Worm (Caenorhabditis elegans) whole organism, mixed stage, embryonic: ENCODE data around the gene srw-42.
"Not testable (repeated sequence)": the region's sequence is repeated elsewhere in the genome, so short reads cannot be mapped to it uniquely, and the experiment has no call there.

Experiments used
- M03D4.4 ChIP-seq: sonication (generic microtip); optimal IDR thresholded peaks from 2 replicates; lab custom pipeline; 2017; ENCODE audit warnings: mild to moderate bottlenecking, missing genetic modification characterization, missing compliant biosample characterization
- bed-3 ChIP-seq: fragments of 200-800 bp; sonication (Bioruptor generic); optimal IDR thresholded peaks from 3 replicates; lab custom pipeline; 2018; ENCODE audit warnings: mild to moderate bottlenecking, missing genetic modification characterization, moderate library complexity, missing compliant biosample characterization
- blmp-1 ChIP-seq: fragments of 150-350 bp; optimal IDR thresholded peaks from 2 replicates; lab custom pipeline; 2014; ENCODE audit warnings: missing biosample characterization, missing genetic modification characterization
- ceh-83 ChIP-seq: fragments of 200-800 bp; sonication (Bioruptor generic); optimal IDR thresholded peaks from 2 replicates; lab custom pipeline; 2018; ENCODE audit warnings: mild to moderate bottlenecking, missing genetic modification characterization, missing compliant biosample characterization
- ces-1 ChIP-seq: fragments of 150-350 bp; optimal IDR thresholded peaks from 2 replicates; lab custom pipeline; 2014; ENCODE audit warnings: missing biosample characterization, missing genetic modification reagents, missing genetic modification characterization
- cnd-1 ChIP-seq: fragments of 200-800 bp; sonication (Bioruptor generic); optimal IDR thresholded peaks from 2 replicates; lab custom pipeline; 2018; ENCODE audit warnings: mild to moderate bottlenecking, missing genetic modification characterization, missing compliant biosample characterization
- drap-1 ChIP-seq: fragments of 200-800 bp; sonication (Bioruptor generic); optimal IDR thresholded peaks from 3 replicates; lab custom pipeline; 2018; ENCODE audit warnings: mild to moderate bottlenecking, missing genetic modification characterization, missing compliant biosample characterization
- elt-1 ChIP-seq: sonication (generic microtip); optimal IDR thresholded peaks from 2 replicates; lab custom pipeline; 2017; ENCODE audit warnings: missing genetic modification characterization, mild to moderate bottlenecking, missing compliant biosample characterization, antibody characterized with exemption, moderate library complexity, borderline replicate concordance; ENCODE audit not compliant: insufficient read depth
- elt-3 ChIP-seq: fragments of 150-350 bp; optimal IDR thresholded peaks from 2 replicates; lab custom pipeline; 2014; ENCODE audit warnings: missing biosample characterization, missing genetic modification characterization
- flh-1 ChIP-seq: fragments of 200-800 bp; sonication (Bioruptor generic); optimal IDR thresholded peaks from 2 replicates; lab custom pipeline; 2018; ENCODE audit warnings: mild to moderate bottlenecking, missing genetic modification characterization, moderate library complexity, missing compliant biosample characterization
- ham-2 ChIP-seq: fragments of 200-800 bp; sonication (Bioruptor generic); optimal IDR thresholded peaks from 2 replicates; lab custom pipeline; 2018; ENCODE audit warnings: mild to moderate bottlenecking, missing genetic modification characterization, missing compliant biosample characterization
- hlh-1 ChIP-seq: fragments of 150-350 bp; optimal IDR thresholded peaks from 2 replicates; lab custom pipeline; 2014; ENCODE audit warnings: missing biosample characterization, missing genetic modification reagents, missing genetic modification characterization
- lin-13 ChIP-seq: fragments of 150-350 bp; optimal IDR thresholded peaks from 2 replicates; lab custom pipeline; 2014; ENCODE audit warnings: missing biosample characterization, missing genetic modification characterization
- lin-32 ChIP-seq: fragments of 200-800 bp; sonication (Bioruptor generic); optimal IDR thresholded peaks from 2 replicates; lab custom pipeline; 2018; ENCODE audit warnings: mild to moderate bottlenecking, missing genetic modification characterization, missing compliant biosample characterization
- lsy-2 ChIP-seq: fragments of 150-350 bp; optimal IDR thresholded peaks from 2 replicates; lab custom pipeline; 2014; ENCODE audit warnings: missing biosample characterization, missing genetic modification characterization
- mep-1 ChIP-seq: fragments of 150-350 bp; optimal IDR thresholded peaks from 2 replicates; lab custom pipeline; 2017; ENCODE audit warnings: missing biosample characterization, missing genetic modification reagents, missing genetic modification characterization, inconsistent platforms
- mls-2 ChIP-seq: sonication (generic microtip); optimal IDR thresholded peaks from 2 replicates; lab custom pipeline; 2016; ENCODE audit warnings: mild to moderate bottlenecking, missing genetic modification characterization, moderate library complexity, missing compliant biosample characterization
- nhr-12 ChIP-seq: fragments of 150-350 bp; optimal IDR thresholded peaks from 2 replicates; lab custom pipeline; 2014; ENCODE audit warnings: missing biosample characterization, missing genetic modification characterization
- nhr-2 ChIP-seq: fragments of 150-350 bp; optimal IDR thresholded peaks from 2 replicates; lab custom pipeline; 2014; ENCODE audit warnings: missing biosample characterization, missing genetic modification characterization
- nhr-237 ChIP-seq: fragments of 150-350 bp; optimal IDR thresholded peaks from 2 replicates; lab custom pipeline; 2014; ENCODE audit warnings: missing biosample characterization, missing genetic modification characterization
- nhr-28 ChIP-seq: fragments of 150-350 bp; optimal IDR thresholded peaks from 2 replicates; lab custom pipeline; 2014; ENCODE audit warnings: missing biosample characterization, missing genetic modification characterization
- nhr-76 ChIP-seq: sonication (generic microtip); optimal IDR thresholded peaks from 2 replicates; lab custom pipeline; 2017; ENCODE audit warnings: missing biosample characterization, missing genetic modification characterization
- pha-4 ChIP-seq: fragments of 150-350 bp; optimal IDR thresholded peaks from 2 replicates; lab custom pipeline; 2018; ENCODE audit warnings: missing biosample characterization, missing genetic modification reagents, missing genetic modification characterization
- sem-2 ChIP-seq: fragments of 200-800 bp; sonication (Bioruptor generic); optimal IDR thresholded peaks from 2 replicates; lab custom pipeline; 2018; ENCODE audit warnings: mild to moderate bottlenecking, missing genetic modification characterization, missing compliant biosample characterization
- tbx-8 ChIP-seq: fragments of 200-800 bp; sonication (Bioruptor generic); optimal IDR thresholded peaks from 2 replicates; lab custom pipeline; 2018; ENCODE audit warnings: mild to moderate bottlenecking, missing genetic modification characterization, moderate library complexity, missing compliant biosample characterization
- unc-62 ChIP-seq: fragments of 150-350 bp; optimal IDR thresholded peaks from 2 replicates; lab custom pipeline; 2014; ENCODE audit warnings: missing biosample characterization, missing genetic modification reagents, missing genetic modification characterization
- ztf-11 ChIP-seq: fragments of 150-350 bp; optimal IDR thresholded peaks from 2 replicates; lab custom pipeline; 2014; ENCODE audit warnings: missing biosample characterization, missing genetic modification characterization

Gene srw-42

DNA sequence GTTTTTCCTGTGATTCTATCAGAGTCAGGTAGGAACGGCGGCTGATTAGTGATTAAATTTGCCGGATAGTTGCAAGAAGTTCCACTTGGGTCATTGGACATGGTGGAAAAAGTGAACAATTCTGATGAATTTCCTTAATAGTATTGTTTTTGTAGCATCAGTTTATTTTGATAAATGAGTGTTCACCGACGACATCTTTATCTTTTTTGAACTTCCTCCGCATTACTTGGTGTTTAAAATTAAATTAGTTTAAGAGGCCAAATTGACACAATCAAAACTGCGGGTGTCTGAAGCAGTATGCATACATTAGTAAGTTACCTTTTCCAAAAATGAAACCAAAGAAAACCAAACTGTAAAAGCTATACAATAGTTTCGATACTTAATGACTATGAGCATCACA lies 44.4 kb downstream of the srw-42 start, which contains the start of gene W06G6.11:
Gene W06G6.11 (minus strand): TSS at position 101 of the 400 bp plus-strand sequence.
- TF ChIP-seq tbx-8 (GFP tag; lab: Kevin White, UChicago); M03D4.4 (tag; lab: Kevin White, UChicago); elt-1 (tag; lab: Kevin White, UChicago): not testable (repeated sequence)

DNA sequence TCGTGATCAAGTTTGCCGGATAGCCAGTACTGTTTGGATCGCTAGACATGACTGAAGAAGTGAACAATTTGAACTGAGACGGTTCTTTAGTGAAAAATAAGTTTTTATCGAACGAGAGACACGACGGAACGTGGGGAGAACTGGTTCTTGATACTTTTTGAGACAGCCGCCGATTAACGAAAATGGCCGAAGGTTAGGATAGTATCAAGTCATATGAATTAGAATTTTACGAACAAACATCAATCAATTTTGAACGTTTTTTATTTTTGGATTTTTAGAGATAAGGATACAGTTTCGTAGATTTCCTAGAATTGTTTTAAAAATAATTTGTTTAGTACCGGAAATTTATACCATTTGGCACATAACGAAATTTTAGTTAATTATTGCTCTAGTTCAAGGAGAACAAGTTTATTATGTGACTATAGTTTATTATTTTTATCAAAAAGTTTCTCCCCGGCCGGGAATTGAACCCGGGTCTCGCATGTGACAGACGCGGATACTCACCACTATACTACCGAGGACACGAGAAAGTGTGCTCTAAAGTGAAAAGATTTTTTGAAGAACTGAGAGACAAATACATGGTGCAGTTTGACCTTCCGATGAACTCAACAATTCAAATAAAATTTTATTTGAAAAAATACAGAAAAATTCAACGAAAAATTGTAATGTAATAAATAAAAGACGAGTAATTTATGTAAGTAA lies 45.2 kb downstream of the srw-42 start, which contains the start of gene W06G6.20:
Gene W06G6.20 (minus strand): TSS at position 51 of the 702 bp plus-strand sequence.
- TF ChIP-seq ham-2 (GFP tag; lab: Kevin White, UChicago) (no peak), mep-1 (tag; lab: Kevin White, UChicago) (no peak), bed-3 (GFP tag; lab: Kevin White, UChicago) (no peak)

DNA sequence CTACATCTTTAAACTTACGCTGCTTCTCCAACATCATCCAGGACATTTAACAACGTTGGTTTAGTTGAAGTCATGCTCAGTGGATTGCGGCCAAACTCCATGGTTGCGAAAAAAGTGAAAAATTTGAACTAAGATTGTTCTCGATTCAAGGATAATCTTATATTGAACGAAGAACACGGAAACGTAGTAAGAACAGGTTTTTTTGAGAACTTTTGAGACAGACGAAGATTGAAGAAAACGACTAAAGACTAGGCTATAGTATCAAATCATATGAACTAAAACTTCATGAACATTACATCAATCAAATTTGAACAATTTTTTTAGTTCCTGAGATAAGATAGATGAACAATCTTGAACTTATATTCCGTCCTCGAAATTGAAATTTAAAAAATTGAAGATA lies 46.5 kb downstream of the srw-42 start, which contains the start of gene W06G6.10:
Gene W06G6.10 (minus strand): TSS at position 101 of the 400 bp plus-strand sequence.
- no peak for TF ChIP-seq ces-1 (GFP tag; lab: Kevin White, UChicago)
- no peak for TF ChIP-seq pha-4
- no peak for TF ChIP-seq blmp-1 (tag; lab: Kevin White, UChicago)
- no peak for TF ChIP-seq cnd-1 (tag; lab: Kevin White, UChicago)

DNA sequence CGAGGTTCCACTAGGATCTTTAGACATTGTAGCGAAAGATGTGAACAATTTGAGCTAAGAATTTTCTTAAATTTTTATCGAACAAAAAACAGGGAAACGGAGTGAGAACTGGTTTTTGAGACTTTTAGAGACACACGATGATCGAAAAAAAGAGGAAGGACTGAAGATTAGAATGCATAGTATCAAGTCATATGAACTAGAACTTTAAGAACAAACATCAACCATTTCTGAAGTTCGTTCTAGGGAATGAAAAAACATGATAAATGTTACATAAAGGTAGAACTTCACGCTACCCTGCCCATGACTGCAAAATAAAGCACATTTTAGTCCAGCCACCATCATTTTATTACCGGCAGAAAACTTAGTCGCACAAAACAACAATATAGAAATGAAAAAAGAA lies 47.3 kb downstream of the srw-42 start, which contains the start of gene W06G6.9:
Gene W06G6.9 (minus strand): TSS at position 101 of the 400 bp plus-strand sequence.
- TF ChIP-seq tbx-8 (GFP tag; lab: Kevin White, UChicago) (no peak), lin-32 (no peak)

DNA sequence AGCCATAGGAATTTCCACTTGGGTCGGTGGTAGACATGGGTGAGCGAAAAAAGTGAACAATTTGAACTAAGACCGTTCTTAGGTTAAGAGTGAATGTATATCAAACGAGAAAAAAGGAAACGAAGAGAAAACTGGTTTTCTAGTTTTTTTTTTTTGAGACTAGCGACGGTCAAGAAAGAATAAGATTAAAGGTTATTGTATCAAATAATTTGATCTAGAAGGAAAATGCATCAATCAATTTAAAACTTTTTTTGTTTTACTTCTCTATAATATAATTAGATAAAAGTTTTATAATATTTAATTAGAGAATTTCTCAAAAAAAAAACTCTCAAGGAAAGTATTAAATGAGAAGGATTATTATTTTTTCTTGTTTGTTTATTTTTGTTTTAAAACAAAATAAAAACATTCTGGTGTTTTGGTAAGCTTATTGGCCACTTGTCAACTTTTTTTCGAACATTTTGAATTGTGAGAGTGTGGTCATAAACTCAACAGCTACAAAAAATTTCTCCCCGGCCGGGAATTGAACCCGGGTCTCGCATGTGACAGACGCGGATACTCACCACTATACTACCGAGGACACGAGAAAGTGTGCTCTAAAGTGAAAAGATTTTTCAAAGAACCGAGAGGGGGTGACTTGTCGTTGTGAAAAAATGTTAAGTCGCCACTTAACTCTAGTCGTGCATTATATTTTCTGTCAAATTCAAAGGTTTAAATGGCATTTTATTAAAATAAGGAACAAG lies 48.3 kb downstream of the srw-42 start, which contains the start of gene W06G6.17:
Gene W06G6.17 (minus strand): TSS at position 51 of the 740 bp plus-strand sequence.
- TF ChIP-seq flh-1 (no peak), nhr-12 (no peak), ham-2 (GFP tag; lab: Kevin White, UChicago) (no peak), nhr-2 (tag; lab: Kevin White, UChicago) (no peak), lsy-2 (tag; lab: Kevin White, UChicago) (no peak), ces-1 (GFP tag; lab: Kevin White, UChicago) (no peak), lin-13 (tag; lab: Kevin White, UChicago) (no peak), elt-1 (tag; lab: Kevin White, UChicago) (no peak), unc-62 (GFP tag; lab: Kevin White, UChicago) (no peak), tbx-8 (GFP tag; lab: Kevin White, UChicago) (no peak), nhr-28 (tag; lab: Kevin White, UChicago) (no peak), hlh-1 (tag; lab: Kevin White, UChicago) (no peak), ztf-11 (tag; lab: Kevin White, UChicago) (no peak), M03D4.4 (tag; lab: Kevin White, UChicago) (no peak)

DNA sequence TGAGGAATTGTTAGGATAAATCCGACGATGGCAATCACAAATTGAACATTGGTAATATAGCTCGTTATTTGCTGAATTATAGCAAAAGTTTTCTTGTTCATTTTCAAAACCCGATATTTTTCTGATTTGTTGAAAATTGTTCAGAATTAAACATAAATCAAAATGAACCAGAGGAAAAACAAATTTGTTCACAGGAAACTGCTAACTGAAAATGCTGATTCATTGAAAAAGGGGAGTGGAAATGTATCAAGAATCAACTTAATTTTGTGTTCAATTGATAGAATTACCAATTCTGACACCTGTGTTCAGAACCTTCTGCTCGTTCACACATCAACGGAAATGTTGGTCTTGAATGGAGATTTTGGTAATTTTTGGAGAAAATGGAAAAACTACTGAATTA lies 50.1 kb downstream of the srw-42 start, which contains the start of gene srw-77:
Gene srw-77 (minus strand): TSS at position 101 of the 400 bp plus-strand sequence.
- no peak for TF ChIP-seq nhr-237
- TF ChIP-seq drap-1, result no peak
- no peak for TF ChIP-seq sem-2
- no peak for TF ChIP-seq nhr-76
- TF ChIP-seq ham-2 (GFP tag; lab: Kevin White, UChicago), result no peak
- no peak for TF ChIP-seq tbx-8 (GFP tag; lab: Kevin White, UChicago)
- TF ChIP-seq mep-1 (tag; lab: Kevin White, UChicago), result no peak
- TF ChIP-seq ztf-11 (tag; lab: Kevin White, UChicago), result no peak
- no peak for TF ChIP-seq cnd-1 (tag; lab: Kevin White, UChicago)
- TF ChIP-seq ces-1 (GFP tag; lab: Kevin White, UChicago), result no peak
- TF ChIP-seq bed-3 (GFP tag; lab: Kevin White, UChicago), result no peak
- no peak for TF ChIP-seq elt-3 (tag; lab: Kevin White, UChicago)
- no peak for TF ChIP-seq mls-2 (tag; lab: Kevin White, UChicago)
- no peak for TF ChIP-seq ceh-83
